Worm (Caenorhabditis elegans) whole organism, mixed stage, embryonic: ENCODE measurements around the gene Y39A1A.31.
A peak's percentile ranks its signal among the peaks of the same experiment; 100 is the strongest.

ENCODE experiments used
- M03D4.4 ChIP-seq: sonication (generic microtip); optimal IDR thresholded peaks from 2 replicates; lab custom pipeline; 2017; ENCODE audit warnings: mild to moderate bottlenecking, missing genetic modification characterization, missing compliant biosample characterization
- bed-3 ChIP-seq: fragments of 200-800 bp; sonication (Bioruptor generic); optimal IDR thresholded peaks from 3 replicates; lab custom pipeline; 2018; ENCODE audit warnings: mild to moderate bottlenecking, missing genetic modification characterization, moderate library complexity, missing compliant biosample characterization
- ceh-39 ChIP-seq: fragments of 150-350 bp; optimal IDR thresholded peaks from 2 replicates; lab custom pipeline; 2014; ENCODE audit warnings: missing biosample characterization, missing genetic modification characterization
- ceh-43 ChIP-seq: fragments of 200-800 bp; sonication (Bioruptor generic); optimal IDR thresholded peaks from 2 replicates; lab custom pipeline; 2018; ENCODE audit warnings: mild to moderate bottlenecking, missing genetic modification characterization, moderate library complexity, missing compliant biosample characterization
- ceh-83 ChIP-seq: fragments of 200-800 bp; sonication (Bioruptor generic); optimal IDR thresholded peaks from 2 replicates; lab custom pipeline; 2018; ENCODE audit warnings: mild to moderate bottlenecking, missing genetic modification characterization, missing compliant biosample characterization
- ces-1 ChIP-seq: fragments of 150-350 bp; optimal IDR thresholded peaks from 2 replicates; lab custom pipeline; 2014; ENCODE audit warnings: missing biosample characterization, missing genetic modification reagents, missing genetic modification characterization
- cnd-1 ChIP-seq: fragments of 200-800 bp; sonication (Bioruptor generic); optimal IDR thresholded peaks from 2 replicates; lab custom pipeline; 2018; ENCODE audit warnings: mild to moderate bottlenecking, missing genetic modification characterization, missing compliant biosample characterization
- drap-1 ChIP-seq: fragments of 200-800 bp; sonication (Bioruptor generic); optimal IDR thresholded peaks from 3 replicates; lab custom pipeline; 2018; ENCODE audit warnings: mild to moderate bottlenecking, missing genetic modification characterization, missing compliant biosample characterization
- elt-1 ChIP-seq: sonication (generic microtip); optimal IDR thresholded peaks from 2 replicates; lab custom pipeline; 2017; ENCODE audit warnings: missing genetic modification characterization, mild to moderate bottlenecking, missing compliant biosample characterization, antibody characterized with exemption, moderate library complexity, borderline replicate concordance; ENCODE audit not compliant: insufficient read depth
- elt-3 ChIP-seq: fragments of 150-350 bp; optimal IDR thresholded peaks from 2 replicates; lab custom pipeline; 2014; ENCODE audit warnings: missing biosample characterization, missing genetic modification characterization
- flh-1 ChIP-seq: fragments of 200-800 bp; sonication (Bioruptor generic); optimal IDR thresholded peaks from 2 replicates; lab custom pipeline; 2018; ENCODE audit warnings: mild to moderate bottlenecking, missing genetic modification characterization, moderate library complexity, missing compliant biosample characterization
- hlh-1 ChIP-seq: fragments of 150-350 bp; optimal IDR thresholded peaks from 2 replicates; lab custom pipeline; 2014; ENCODE audit warnings: missing biosample characterization, missing genetic modification reagents, missing genetic modification characterization
- lin-13 ChIP-seq: fragments of 150-350 bp; optimal IDR thresholded peaks from 2 replicates; lab custom pipeline; 2014; ENCODE audit warnings: missing biosample characterization, missing genetic modification characterization
- lin-32 ChIP-seq: fragments of 200-800 bp; sonication (Bioruptor generic); optimal IDR thresholded peaks from 2 replicates; lab custom pipeline; 2018; ENCODE audit warnings: mild to moderate bottlenecking, missing genetic modification characterization, missing compliant biosample characterization
- lsy-2 ChIP-seq: fragments of 150-350 bp; optimal IDR thresholded peaks from 2 replicates; lab custom pipeline; 2014; ENCODE audit warnings: missing biosample characterization, missing genetic modification characterization
- mab-5 ChIP-seq: fragments of 150-350 bp; optimal IDR thresholded peaks from 2 replicates; lab custom pipeline; 2014; ENCODE audit warnings: missing biosample characterization, missing genetic modification characterization
- mep-1 ChIP-seq: fragments of 150-350 bp; optimal IDR thresholded peaks from 2 replicates; lab custom pipeline; 2017; ENCODE audit warnings: missing biosample characterization, missing genetic modification reagents, missing genetic modification characterization, inconsistent platforms
- mls-2 ChIP-seq: sonication (generic microtip); optimal IDR thresholded peaks from 2 replicates; lab custom pipeline; 2016; ENCODE audit warnings: mild to moderate bottlenecking, missing genetic modification characterization, moderate library complexity, missing compliant biosample characterization
- nhr-12 ChIP-seq: fragments of 150-350 bp; optimal IDR thresholded peaks from 2 replicates; lab custom pipeline; 2014; ENCODE audit warnings: missing biosample characterization, missing genetic modification characterization
- nhr-2 ChIP-seq: fragments of 150-350 bp; optimal IDR thresholded peaks from 2 replicates; lab custom pipeline; 2014; ENCODE audit warnings: missing biosample characterization, missing genetic modification characterization
- nhr-237 ChIP-seq: fragments of 150-350 bp; optimal IDR thresholded peaks from 2 replicates; lab custom pipeline; 2014; ENCODE audit warnings: missing biosample characterization, missing genetic modification characterization
- nhr-28 ChIP-seq: fragments of 150-350 bp; optimal IDR thresholded peaks from 2 replicates; lab custom pipeline; 2014; ENCODE audit warnings: missing biosample characterization, missing genetic modification characterization
- nhr-76 ChIP-seq: sonication (generic microtip); optimal IDR thresholded peaks from 2 replicates; lab custom pipeline; 2017; ENCODE audit warnings: missing biosample characterization, missing genetic modification characterization
- pha-4 ChIP-seq: fragments of 150-350 bp; optimal IDR thresholded peaks from 2 replicates; lab custom pipeline; 2018; ENCODE audit warnings: missing biosample characterization, missing genetic modification reagents, missing genetic modification characterization
- sem-2 ChIP-seq: fragments of 200-800 bp; sonication (Bioruptor generic); optimal IDR thresholded peaks from 2 replicates; lab custom pipeline; 2018; ENCODE audit warnings: mild to moderate bottlenecking, missing genetic modification characterization, missing compliant biosample characterization
- snpc-4 ChIP-seq: fragments of 150-350 bp; optimal IDR thresholded peaks from 2 replicates; lab custom pipeline; 2014; ENCODE audit warnings: missing biosample characterization, missing genetic modification characterization
- sptf-1 ChIP-seq: sonication (generic microtip); optimal IDR thresholded peaks from 2 replicates; lab custom pipeline; 2017; ENCODE audit warnings: mild to moderate bottlenecking, missing genetic modification characterization, moderate library complexity, missing compliant biosample characterization
- tbx-8 ChIP-seq: fragments of 200-800 bp; sonication (Bioruptor generic); optimal IDR thresholded peaks from 2 replicates; lab custom pipeline; 2018; ENCODE audit warnings: mild to moderate bottlenecking, missing genetic modification characterization, moderate library complexity, missing compliant biosample characterization
- unc-120 ChIP-seq: sonication (generic microtip); optimal IDR thresholded peaks from 2 replicates; lab custom pipeline; 2017; ENCODE audit warnings: missing genetic modification characterization, missing compliant biosample characterization; ENCODE audit not compliant: poor library complexity, severe bottlenecking
- unc-39 ChIP-seq: fragments of 150-350 bp; optimal IDR thresholded peaks from 2 replicates; lab custom pipeline; 2014; ENCODE audit warnings: missing biosample characterization, missing genetic modification characterization
- unc-62 ChIP-seq: fragments of 150-350 bp; optimal IDR thresholded peaks from 2 replicates; lab custom pipeline; 2014; ENCODE audit warnings: missing biosample characterization, missing genetic modification reagents, missing genetic modification characterization
- zip-8 ChIP-seq: fragments of 150-350 bp; optimal IDR thresholded peaks from 2 replicates; lab custom pipeline; 2014; ENCODE audit warnings: missing biosample characterization, missing genetic modification characterization
- ztf-11 ChIP-seq: fragments of 150-350 bp; optimal IDR thresholded peaks from 2 replicates; lab custom pipeline; 2014; ENCODE audit warnings: missing biosample characterization, missing genetic modification characterization

The Y39A1A.31 gene

DNA sequence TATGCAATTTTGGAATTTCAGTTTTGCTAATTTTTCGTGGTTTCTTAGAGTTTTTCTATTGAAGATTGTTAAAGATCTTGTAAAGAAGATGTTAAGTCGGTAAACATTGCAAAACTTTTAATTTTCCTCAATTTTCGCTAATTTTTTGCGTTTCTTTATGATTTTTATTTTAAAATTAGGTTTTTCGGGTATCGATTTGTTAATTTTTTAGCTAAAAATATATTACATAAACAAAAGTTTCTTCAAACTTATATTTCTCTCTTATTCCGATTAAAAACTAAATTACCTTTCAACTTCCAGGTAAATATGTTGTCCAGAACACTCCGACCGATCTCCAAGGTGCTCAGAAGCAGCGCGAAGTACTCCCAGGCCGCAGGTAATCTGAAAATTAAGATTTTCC lies 18.5 kb upstream of the Y39A1A.31 start, which contains the start of gene mrpl-12:
mrpl-12 (plus strand) TSS at position 301 of the 400 bp plus-strand sequence.
- TF ChIP-seq ces-1 (no peak), ceh-39 (no peak), pha-4 (tag; lab: Kevin White, UChicago) (no peak), elt-3 (tag; lab: Kevin White, UChicago) (no peak), nhr-2 (tag; lab: Kevin White, UChicago) (no peak), ceh-83 (GFP tag; lab: Kevin White, UChicago) (no peak), sem-2 (GFP tag; lab: Kevin White, UChicago) (no peak), bed-3 (no peak), drap-1 (GFP tag; lab: Kevin White, UChicago) (no peak), nhr-12 (tag; lab: Kevin White, UChicago) (no peak), zip-8 (no peak), nhr-76 (tag; lab: Kevin White, UChicago) (no peak), M03D4.4 (no peak), unc-62 (GFP tag; lab: Kevin White, UChicago) (no peak), cnd-1 (no peak), hlh-1 (tag; lab: Kevin White, UChicago) (no peak), snpc-4 (tag; lab: Kevin White, UChicago) (no peak), elt-1 (no peak), nhr-237 (tag; lab: Kevin White, UChicago) (no peak), ztf-11 (tag; lab: Kevin White, UChicago) (no peak)

DNA sequence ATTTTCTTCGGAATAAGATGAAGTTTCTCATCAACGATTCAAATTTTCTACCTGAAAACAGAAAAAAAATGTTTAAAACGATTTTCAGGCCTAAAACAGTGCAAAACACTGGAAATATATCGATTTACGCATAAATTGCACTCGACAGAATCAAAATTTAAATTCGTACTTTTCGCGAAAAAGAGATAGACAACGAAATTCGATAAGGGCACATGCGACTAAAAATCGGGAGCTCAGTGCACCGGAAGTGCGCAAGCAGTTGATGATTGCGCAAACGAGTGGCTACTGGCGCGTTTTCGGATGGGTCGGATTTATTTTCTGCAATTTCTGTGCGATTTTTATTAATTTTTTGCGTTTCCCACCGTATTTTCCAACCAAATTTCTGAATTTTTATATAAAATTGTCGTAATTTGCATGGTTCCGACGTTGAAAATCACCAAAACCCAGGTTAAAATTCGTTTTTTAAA lies 18.0 kb upstream of the Y39A1A.31 start, which contains the start of the genes Y39A1A.21 and Y39A1A.22:
Y39A1A.21 (minus strand) TSS at position 51 of the 467 bp plus-strand sequence.
Y39A1A.22 (minus strand) TSS at position 57 of the 467 bp plus-strand sequence.
- peak; percentile 29 for TF ChIP-seq cnd-1
- peak; percentile 64 for TF ChIP-seq mls-2 (tag; lab: Kevin White, UChicago)
- peak; percentile 7 for TF ChIP-seq bed-3
- TF ChIP-seq lsy-2 (tag; lab: Kevin White, UChicago): peak; percentile 80
- TF ChIP-seq mep-1 (tag; lab: Kevin White, UChicago): peak; percentile 44
- peak; percentile 36 for TF ChIP-seq ceh-39
- peak; percentile 8 for TF ChIP-seq ztf-11 (tag; lab: Kevin White, UChicago)
- TF ChIP-seq nhr-2 (tag; lab: Kevin White, UChicago): no peak
- TF ChIP-seq tbx-8 (GFP tag; lab: Kevin White, UChicago): peak; percentile 30
- TF ChIP-seq ces-1: peak; percentile 89
- peak; percentile 67 for TF ChIP-seq pha-4 (tag; lab: Kevin White, UChicago)
- TF ChIP-seq lin-13: peak; percentile 86
- TF ChIP-seq hlh-1 (tag; lab: Kevin White, UChicago): peak; percentile 31
- peak; percentile 34 for TF ChIP-seq unc-120 (tag; lab: Kevin White, UChicago)
- peak; percentile 83 for TF ChIP-seq sptf-1
- TF ChIP-seq zip-8: no peak
- TF ChIP-seq nhr-28 (tag; lab: Kevin White, UChicago): no peak
- peak; percentile 1 for TF ChIP-seq ceh-43 (GFP tag; lab: Kevin White, UChicago)
- no peak for TF ChIP-seq ceh-83 (GFP tag; lab: Kevin White, UChicago)
- peak; percentile 12 for TF ChIP-seq lin-32 (GFP tag; lab: Kevin White, UChicago)
- no peak for TF ChIP-seq flh-1 (GFP tag; lab: Kevin White, UChicago)
- TF ChIP-seq nhr-237 (tag; lab: Kevin White, UChicago): peak; percentile 55
- peak; percentile 9 for TF ChIP-seq drap-1 (GFP tag; lab: Kevin White, UChicago)
- TF ChIP-seq M03D4.4: peak; percentile 64
- no peak for TF ChIP-seq elt-1
- peak; percentile 6 for TF ChIP-seq unc-39 (tag; lab: Kevin White, UChicago)

- TF ChIP-seq drap-1 (GFP tag; lab: Kevin White, UChicago): no peak
- TF ChIP-seq cnd-1: no peak
- no peak for TF ChIP-seq mep-1 (tag; lab: Kevin White, UChicago)
- no peak for TF ChIP-seq nhr-2 (tag; lab: Kevin White, UChicago)
- TF ChIP-seq bed-3: no peak
- no peak for TF ChIP-seq ceh-39
- no peak for TF ChIP-seq pha-4 (tag; lab: Kevin White, UChicago)
- TF ChIP-seq lin-13: no peak
- TF ChIP-seq lsy-2 (tag; lab: Kevin White, UChicago): no peak
- no peak for TF ChIP-seq ztf-11 (tag; lab: Kevin White, UChicago)
- TF ChIP-seq flh-1 (GFP tag; lab: Kevin White, UChicago): no peak
- no peak for TF ChIP-seq M03D4.4
- no peak for TF ChIP-seq sem-2 (GFP tag; lab: Kevin White, UChicago)
- no peak for TF ChIP-seq ces-1
- no peak for TF ChIP-seq mab-5 (tag; lab: Kevin White, UChicago)
These were observed 17.5 kb upstream of the Y39A1A.31 start for ce11 chrIII:10706481-10706880.
